Fruit fly (Drosophila melanogaster): ENCODE results near the gene yellow-f.
A peak's percentile ranks its signal among the peaks of the same experiment; 100 is the strongest.

DNA sequence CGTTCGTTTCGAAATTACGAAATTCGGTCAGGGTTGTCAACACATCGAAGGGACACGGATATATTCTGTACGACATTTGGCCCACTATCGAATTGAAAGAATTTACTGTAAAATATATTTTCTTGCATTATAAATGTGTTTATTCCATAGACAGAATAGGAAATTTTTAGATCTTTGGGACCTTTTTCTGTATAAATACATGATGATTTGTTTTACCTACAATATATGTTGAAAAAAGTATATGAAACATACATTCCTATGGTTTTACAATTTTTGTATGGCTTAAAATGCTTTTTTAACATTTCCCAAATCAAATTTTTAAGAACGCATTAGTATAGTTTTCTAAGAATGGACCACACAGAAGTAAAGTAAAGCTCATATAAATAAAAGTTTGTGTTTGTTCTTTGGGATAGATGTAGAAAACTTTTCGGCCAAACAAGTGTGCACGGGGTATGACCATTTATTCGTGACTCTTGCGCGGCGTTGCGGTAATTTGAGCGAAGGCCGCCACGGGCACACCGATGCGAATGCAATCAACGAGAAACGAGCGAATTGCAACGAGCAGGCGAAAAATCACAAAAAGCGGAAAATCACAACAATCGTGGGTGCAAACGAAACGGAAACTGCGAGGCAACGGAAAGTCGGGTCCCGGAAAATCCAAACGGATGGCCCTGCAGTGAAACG, 4.7 kb upstream of the yellow-f start, which contains the start of the genes CG17327, CG44194 and CG7518:
- no peak for TF ChIP-seq CG7101 (tag; optimal IDR thresholded peaks at IDR 0.05)
- TF ChIP-seq CG33017 (tag; optimal IDR thresholded peaks at IDR 0.05), result no peak
- no peak for TF ChIP-seq CG7045 (GFP tag; optimal IDR thresholded peaks at IDR 0.05)
- no peak for TF ChIP-seq CG1620 (GFP tag; optimal IDR thresholded peaks at IDR 0.05)
- TF ChIP-seq Crg-1 (GFP tag; optimal IDR thresholded peaks at IDR 0.05), result no peak
- TF ChIP-seq CG5204 (GFP tag; optimal IDR thresholded peaks at IDR 0.05), result no peak
- TF ChIP-seq Mnt (GFP tag; optimal IDR thresholded peaks at IDR 0.05), result peak; percentile 56
- TF ChIP-seq tj (GFP tag; optimal IDR thresholded peaks at IDR 0.05), result peak; percentile 17
- TF ChIP-seq Clk (GFP tag; optimal IDR thresholded peaks at IDR 0.05), result no peak
- no peak for TF ChIP-seq CG12768 (GFP tag; optimal IDR thresholded peaks at IDR 0.05)
- TF ChIP-seq bab1 (GFP tag; optimal IDR thresholded peaks at IDR 0.05), result peak; percentile 5
- peak; percentile 34 for TF ChIP-seq CG11617 (GFP tag; optimal IDR thresholded peaks at IDR 0.05)
- TF ChIP-seq toe (GFP tag; optimal IDR thresholded peaks at IDR 0.05), result peak; percentile 27

All from whole organism, adult.